Fruit fly (Drosophila melanogaster): ENCODE results near the gene bru3.
A peak's percentile ranks its signal among the peaks of the same experiment; 100 is the strongest.

bru3 gene

DNA sequence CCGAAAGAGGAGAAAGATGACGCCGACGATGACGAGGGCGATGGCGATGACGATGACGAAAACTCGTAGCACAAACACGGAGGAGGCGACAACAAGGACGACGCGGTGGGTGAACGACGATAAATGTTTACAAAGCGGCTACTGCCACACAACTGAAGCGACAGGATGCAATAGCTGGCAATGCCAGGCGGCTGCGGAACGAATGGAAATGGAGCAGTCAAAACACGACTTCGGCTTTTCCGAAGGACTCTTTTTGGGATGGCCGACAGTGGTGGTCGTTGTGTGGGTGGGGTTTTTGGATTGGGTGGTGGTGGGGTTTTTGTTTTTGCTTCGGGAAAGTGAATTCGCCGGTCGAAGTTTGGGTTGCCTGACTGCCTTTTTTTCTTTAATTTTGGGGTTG, at the start of gene bru3:
TSS of gene bru3 (minus strand) at position 143 of the 400 bp plus-strand sequence.
- peak; percentile 8 for TF ChIP-seq CG18599 (GFP tag; optimal IDR thresholded peaks at IDR 0.05)
- TF ChIP-seq schlank (tag; optimal IDR thresholded peaks at IDR 0.05): no peak
- no peak for TF ChIP-seq cas (GFP tag; IDR thresholded peaks at IDR 0.05)
- no peak for TF ChIP-seq Med (GFP tag)
- TF ChIP-seq knrl (GFP tag; IDR thresholded peaks at IDR 0.05; ENCODE audit: partially characterized antibody): no peak
- no peak for TF ChIP-seq CG4854 (GFP tag; optimal IDR thresholded peaks at IDR 0.05)
- TF ChIP-seq H2.0 (GFP tag; IDR thresholded peaks at IDR 0.05): no peak
- no peak for TF ChIP-seq CG3995 (GFP tag; optimal IDR thresholded peaks at IDR 0.05)
- TF ChIP-seq Gsc (GFP tag; IDR thresholded peaks at IDR 0.05): no peak
- TF ChIP-seq Nf-YC (tag; optimal IDR thresholded peaks at IDR 0.05): peak; percentile 7
- TF ChIP-seq pfk (GFP tag; optimal IDR thresholded peaks at IDR 0.05): peak; percentile 84
- peak; percentile 52 for TF ChIP-seq CG13894 (tag; optimal IDR thresholded peaks at IDR 0.05)
- no peak for TF ChIP-seq unpg (GFP tag; optimal IDR thresholded peaks at IDR 0.05)
- TF ChIP-seq kni (GFP tag; optimal IDR thresholded peaks at IDR 0.05): no peak
- TF ChIP-seq Bgb (GFP tag; IDR thresholded peaks at IDR 0.05; ENCODE audit: partially characterized antibody): 0 out of 2 replicates have a peak, but pooled peaks have one; percentile 24
- TF ChIP-seq corto (GFP tag; optimal IDR thresholded peaks at IDR 0.05): no peak
- no peak for TF ChIP-seq CG34224 (GFP tag; IDR thresholded peaks at IDR 0.05; ENCODE audit: partially characterized antibody)
- peak; percentile 64 for TF ChIP-seq abd-A (tag; optimal IDR thresholded peaks at IDR 0.05)
- peak; percentile 95 for TF ChIP-seq Deaf1 (tag; optimal IDR thresholded peaks at IDR 0.05)

DNA sequence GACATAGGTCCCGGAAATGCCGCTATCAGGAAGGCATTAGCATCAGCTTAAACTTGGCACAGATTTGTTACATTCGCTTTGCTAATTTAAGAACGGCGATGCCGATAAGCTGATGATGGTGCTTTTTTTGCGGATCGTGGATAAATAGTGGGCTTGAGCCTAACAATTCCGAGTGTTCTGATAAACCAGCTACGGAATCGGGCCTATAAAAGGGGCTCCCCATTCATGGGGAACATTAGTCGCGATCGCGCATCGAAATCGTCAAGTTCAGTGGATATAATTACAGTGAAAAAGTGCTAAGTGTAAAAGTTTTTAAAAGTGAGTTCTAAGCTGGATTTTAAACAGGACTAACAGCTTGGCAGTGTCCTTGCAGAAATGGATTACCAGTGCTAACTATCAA, 42.6 kb upstream of the bru3 start, which contains the start of gene Hml:
TSS of gene Hml (plus strand) at position 301 of the 400 bp plus-strand sequence.
- TF ChIP-seq CG10565 (GFP tag; optimal IDR thresholded peaks at IDR 0.05) (no peak), CG14860 (GFP tag; IDR thresholded peaks at IDR 0.05; ENCODE audit: partially characterized antibody) (0 out of 3 replicates have a peak, but pooled peaks have one; percentile 6)

DNA sequence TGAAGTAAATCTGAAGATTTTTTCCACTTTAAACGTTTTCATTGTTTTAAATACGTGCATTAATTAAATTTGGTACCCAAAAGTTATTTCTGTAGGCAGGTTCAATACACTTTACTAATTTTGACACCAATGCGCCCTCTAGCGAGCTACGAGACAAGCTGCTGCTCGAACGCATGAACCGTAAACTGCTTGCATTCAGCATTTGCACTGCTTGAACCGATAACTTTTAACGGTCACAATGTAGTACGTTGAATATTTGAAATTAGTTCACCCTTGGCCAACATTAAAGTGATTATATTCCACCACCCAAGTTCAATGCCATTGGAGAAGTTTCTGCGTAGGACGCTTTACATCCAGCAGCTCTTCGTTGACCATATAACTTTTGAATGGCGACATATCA, 42.1 kb upstream of the bru3 start:
- no peak for TF ChIP-seq CG10543 (GFP tag; optimal IDR thresholded peaks at IDR 0.05)
- TF ChIP-seq vfl (GFP tag; optimal IDR thresholded peaks at IDR 0.05): no peak
- TF ChIP-seq Stat92E (GFP tag; optimal IDR thresholded peaks at IDR 0.05): no peak
- peak; percentile 52; the same call in 2 of the 3 replicates for TF ChIP-seq CG7963 (GFP tag; IDR thresholded peaks at IDR 0.05; ENCODE audit: partially characterized antibody)
- TF ChIP-seq pan (optimal IDR thresholded peaks at IDR 0.05): no peak
- TF ChIP-seq pan (GFP tag; optimal IDR thresholded peaks at IDR 0.05 in 1 of 2, IDR thresholded peaks at IDR 0.05 in 1 of 2): peak in 1 of 2 experiments; percentile 38
- no peak for TF ChIP-seq CG7357 (GFP tag; IDR thresholded peaks at IDR 0.05)
- TF ChIP-seq CG2116 (GFP tag; optimal IDR thresholded peaks at IDR 0.05): no peak
- no peak for TF ChIP-seq gce (GFP tag; IDR thresholded peaks at IDR 0.05)
- TF ChIP-seq CG4424 (GFP tag; optimal IDR thresholded peaks at IDR 0.05): peak; percentile 43
- peak; percentile 29; the same call in 1 of the 2 replicates for TF ChIP-seq CG14667 (GFP tag; IDR thresholded peaks at IDR 0.05)
- TF ChIP-seq CG10979 (tag; optimal IDR thresholded peaks at IDR 0.05): peak; percentile 99
- TF ChIP-seq CG8478 (optimal IDR thresholded peaks at IDR 0.05): peak; percentile 87
- TF ChIP-seq pita (GFP tag; optimal IDR thresholded peaks at IDR 0.05): peak; percentile 14
- peak; percentile 29 for TF ChIP-seq zen (tag; optimal IDR thresholded peaks at IDR 0.05)
- peak; percentile 6 for TF ChIP-seq CG15696 (tag; optimal IDR thresholded peaks at IDR 0.05)
- no peak for TF ChIP-seq Sox100B (GFP tag; optimal IDR thresholded peaks at IDR 0.05)
- no peak for TF ChIP-seq CG30431 (GFP tag; optimal IDR thresholded peaks at IDR 0.05)
- TF ChIP-seq HLH3B (GFP tag; IDR thresholded peaks at IDR 0.05): no peak
- no peak for TF ChIP-seq oc (tag; optimal IDR thresholded peaks at IDR 0.05)
- no peak for TF ChIP-seq wek (GFP tag; optimal IDR thresholded peaks at IDR 0.05)
- TF ChIP-seq knrl (GFP tag; IDR thresholded peaks at IDR 0.05; ENCODE audit: partially characterized antibody): peak; percentile 53; the same call in 2 of the 3 replicates
- peak in 1 of 2 experiments; percentile 73 for TF ChIP-seq Dfd (GFP tag; optimal IDR thresholded peaks at IDR 0.05)
- no peak for TF ChIP-seq gem (tag; optimal IDR thresholded peaks at IDR 0.05)
- TF ChIP-seq CG6654 (GFP tag; optimal IDR thresholded peaks at IDR 0.05): no peak
- TF ChIP-seq yki (optimal IDR thresholded peaks at IDR 0.05): peak; percentile 32
- no peak for TF ChIP-seq Nf-YC (tag; optimal IDR thresholded peaks at IDR 0.05)
- TF ChIP-seq CG11696 (GFP tag; IDR thresholded peaks at IDR 0.05): no peak
- TF ChIP-seq Nf-YB (GFP tag; optimal IDR thresholded peaks at IDR 0.05): no peak

Data from whole organism, embryonic.